Fruit fly (Drosophila melanogaster) whole organism, embryonic: ENCODE data around the gene CG8944.

ENCODE experiments used
- Atf3 ChIP-seq: fragments of 200-800 bp; sonication (Bioruptor generic); optimal IDR thresholded peaks from 3 replicates; lab custom pipeline; 2016; ENCODE audit warnings: missing biosample characterization, missing genetic modification characterization
- BEAF-32 ChIP-seq: fragments of 200-800 bp; sonication (Bioruptor generic); optimal IDR thresholded peaks from 3 replicates; lab custom pipeline; 2017; ENCODE audit warnings: missing biosample characterization, missing genetic modification characterization, mild to moderate bottlenecking, moderate library complexity, missing genetic modification reagents
- CG11085 ChIP-seq: fragments of 200-800 bp; sonication (Bioruptor generic); IDR thresholded peaks from 2 replicates; pipeline ENCODE4 v1.3.6; 2022; ENCODE audit warnings: missing biosample characterization, missing genetic modification characterization
- CG11695 ChIP-seq: fragments of 200-800 bp; sonication (Bioruptor generic); IDR thresholded peaks from 3 replicates; pipeline ENCODE4 v1.3.6; 2022; ENCODE audit warnings: missing biosample characterization, missing genetic modification characterization
- CG12236 ChIP-seq: fragments of 200-800 bp; sonication (Bioruptor generic); optimal IDR thresholded peaks from 2 replicates; lab custom pipeline; 2016; ENCODE audit warnings: missing biosample characterization, missing genetic modification characterization
- CG14710 ChIP-seq: fragments of 200-800 bp; sonication (Bioruptor generic); optimal IDR thresholded peaks from 3 replicates; lab custom pipeline; 2019; ENCODE audit warnings: missing biosample characterization, mild to moderate bottlenecking, missing genetic modification characterization, moderate library complexity
- CG15073 ChIP-seq: fragments of 200-800 bp; sonication (Bioruptor generic); optimal IDR thresholded peaks from 2 replicates; lab custom pipeline; 2016; ENCODE audit warnings: missing biosample characterization, missing genetic modification characterization
- CG15514 ChIP-seq: fragments of 200-800 bp; sonication (Bioruptor generic); optimal IDR thresholded peaks from 3 replicates; lab custom pipeline; 2017; ENCODE audit warnings: missing biosample characterization, missing genetic modification characterization, mild to moderate bottlenecking, moderate library complexity, missing genetic modification reagents
- CG1603 ChIP-seq: fragments of 200-800 bp; sonication (Bioruptor generic); optimal IDR thresholded peaks from 2 replicates; lab custom pipeline; 2019; ENCODE audit warnings: missing biosample characterization, mild to moderate bottlenecking, missing genetic modification characterization, moderate library complexity
- CG17612 ChIP-seq: fragments of 200-800 bp; sonication (Bioruptor generic); IDR thresholded peaks from 2 replicates; pipeline ENCODE4 v1.3.6; 2022; ENCODE audit warnings: missing biosample characterization, missing genetic modification characterization
- CG18619 ChIP-seq: fragments of 200-800 bp; sonication (Bioruptor generic); optimal IDR thresholded peaks from 3 replicates; lab custom pipeline; 2017; ENCODE audit warnings: missing biosample characterization, mild to moderate bottlenecking, missing genetic modification characterization
- CG2120 ChIP-seq: fragments of 200-800 bp; sonication (Bioruptor generic); optimal IDR thresholded peaks from 3 replicates; lab custom pipeline; 2016; ENCODE audit warnings: missing biosample characterization, missing genetic modification characterization
- CG2678 ChIP-seq: fragments of 200-800 bp; sonication (Bioruptor generic); optimal IDR thresholded peaks from 3 replicates; lab custom pipeline; 2019; ENCODE audit warnings: missing biosample characterization, mild to moderate bottlenecking, missing genetic modification characterization, moderate library complexity
- CG31224 ChIP-seq: fragments of 200-800 bp; sonication (Bioruptor generic); IDR thresholded peaks from 2 replicates; pipeline ENCODE4 v1.3.6; 2022; ENCODE audit warnings: missing biosample characterization, missing genetic modification characterization
- CG31388 ChIP-seq: fragments of 200-800 bp; sonication (Bioruptor generic); optimal IDR thresholded peaks from 2 replicates; lab custom pipeline; 2016; ENCODE audit warnings: missing biosample characterization, missing genetic modification characterization
- CG32767 ChIP-seq: fragments of 200-800 bp; sonication (Bioruptor generic); IDR thresholded peaks from 2 replicates; pipeline ENCODE4 v1.3.6; 2022; ENCODE audit warnings: missing biosample characterization, missing genetic modification characterization
- CG3847 ChIP-seq: fragments of 200-800 bp; sonication (Bioruptor generic); IDR thresholded peaks from 2 replicates; pipeline ENCODE4 v1.3.6; 2022; ENCODE audit warnings: missing biosample characterization, missing genetic modification characterization
- CG43689 ChIP-seq: fragments of 200-800 bp; sonication (Bioruptor generic); IDR thresholded peaks from 2 replicates; pipeline ENCODE4 v1.3.6; 2022; ENCODE audit warnings: missing biosample characterization, missing genetic modification characterization
- CG4617 ChIP-seq: fragments of 200-800 bp; sonication (Bioruptor generic); optimal IDR thresholded peaks from 3 replicates; lab custom pipeline; 2016; ENCODE audit warnings: missing biosample characterization, missing genetic modification characterization, borderline replicate concordance
- CG5245 ChIP-seq: fragments of 200-800 bp; sonication (Bioruptor generic); optimal IDR thresholded peaks from 3 replicates; lab custom pipeline; 2016; ENCODE audit warnings: missing biosample characterization, missing genetic modification characterization
- CG7786 ChIP-seq: fragments of 200-800 bp; sonication (Bioruptor generic); optimal IDR thresholded peaks from 2 replicates; lab custom pipeline; 2016; ENCODE audit warnings: missing biosample characterization, missing genetic modification characterization
- CG9215 ChIP-seq: fragments of 200-800 bp; sonication (Bioruptor generic); IDR thresholded peaks from 2 replicates; pipeline ENCODE4 v1.3.6; 2022; ENCODE audit warnings: missing biosample characterization, missing genetic modification characterization
- CG9609 ChIP-seq: fragments of 200-800 bp; sonication (Bioruptor generic); optimal IDR thresholded peaks from 3 replicates; lab custom pipeline; 2016; ENCODE audit warnings: missing biosample characterization, missing genetic modification characterization
- Dfd ChIP-seq, 2 experiments: fragments of >200 bp; optimal IDR thresholded peaks; 2 replicates each; lab custom pipeline; 2017; ENCODE audit warnings: missing biosample characterization in 2 of 2, missing genetic modification characterization in 2 of 2
- Dll ChIP-seq: fragments of 200-800 bp; sonication (Bioruptor generic); IDR thresholded peaks from 4 replicates; pipeline ENCODE4 v1.3.6; 2022; ENCODE audit warnings: missing biosample characterization, missing genetic modification characterization; ENCODE audit not compliant: partially characterized antibody
- Drgx ChIP-seq: fragments of 200-800 bp; sonication (Bioruptor generic); IDR thresholded peaks from 2 replicates; pipeline ENCODE4 v1.3.6; 2022; ENCODE audit warnings: missing biosample characterization, missing genetic modification characterization
- Fer3 ChIP-seq: fragments of 200-800 bp; sonication (Bioruptor generic); optimal IDR thresholded peaks from 2 replicates; lab custom pipeline; 2018; ENCODE audit warnings: missing biosample characterization, mild to moderate bottlenecking, missing genetic modification characterization, moderate library complexity
- Gug ChIP-seq: fragments of 200-800 bp; sonication (Bioruptor generic); IDR thresholded peaks from 4 replicates; pipeline ENCODE4 v1.3.6; 2022; ENCODE audit warnings: missing biosample characterization, missing genetic modification characterization
- Hsf ChIP-seq: fragments of 200-800 bp; sonication (Bioruptor generic); optimal IDR thresholded peaks from 3 replicates; lab custom pipeline; 2016; ENCODE audit warnings: missing biosample characterization, missing genetic modification characterization
- PHDP ChIP-seq: fragments of 200-800 bp; sonication (Bioruptor generic); optimal IDR thresholded peaks from 3 replicates; lab custom pipeline; 2018; ENCODE audit warnings: missing biosample characterization, mild to moderate bottlenecking, missing genetic modification characterization, moderate library complexity
- Ssrp ChIP-seq: fragments of 200-800 bp; sonication (Bioruptor generic); optimal IDR thresholded peaks from 2 replicates; lab custom pipeline; 2018; ENCODE audit warnings: missing biosample characterization, mild to moderate bottlenecking, missing genetic modification characterization, moderate library complexity
- Taf1 ChIP-seq: fragments of 200-800 bp; sonication (Bioruptor generic); IDR thresholded peaks from 2 replicates; pipeline ENCODE4 v1.3.6; 2022; ENCODE audit warnings: missing biosample characterization, missing genetic modification characterization
- bigmax ChIP-seq: fragments of 200-800 bp; sonication (Bioruptor generic); optimal IDR thresholded peaks from 2 replicates; lab custom pipeline; 2018; ENCODE audit warnings: missing biosample characterization, mild to moderate bottlenecking, missing genetic modification characterization
- cwo ChIP-seq: fragments of 200-800 bp; sonication (Bioruptor generic); optimal IDR thresholded peaks from 3 replicates; lab custom pipeline; 2017; ENCODE audit warnings: missing biosample characterization, missing genetic modification characterization, mild to moderate bottlenecking, moderate library complexity, missing genetic modification reagents
- fu2 ChIP-seq: fragments of 200-800 bp; sonication (Bioruptor generic); optimal IDR thresholded peaks from 2 replicates; lab custom pipeline; 2016; ENCODE audit warnings: missing biosample characterization, missing genetic modification characterization
- gcm2 ChIP-seq: fragments of 200-800 bp; sonication (Bioruptor generic); optimal IDR thresholded peaks from 2 replicates; lab custom pipeline; 2016; ENCODE audit warnings: missing biosample characterization, missing genetic modification characterization
- gsb-n ChIP-seq: fragments of 200-800 bp; sonication (Bioruptor generic); optimal IDR thresholded peaks from 3 replicates; lab custom pipeline; 2018; ENCODE audit warnings: missing biosample characterization, mild to moderate bottlenecking, missing genetic modification characterization
- hb ChIP-seq: fragments of 200-800 bp; sonication (Bioruptor generic); IDR thresholded peaks from 3 replicates; pipeline ENCODE4 v1.3.6; 2022; ENCODE audit warnings: missing biosample characterization, missing genetic modification characterization; ENCODE audit not compliant: partially characterized antibody
- jigr1 ChIP-seq: fragments of 200-800 bp; sonication (Bioruptor generic); IDR thresholded peaks from 3 replicates; pipeline ENCODE4 v1.3.6; 2022; ENCODE audit warnings: missing biosample characterization, missing genetic modification characterization
- knrl ChIP-seq: fragments of 200-800 bp; sonication (Bioruptor generic); IDR thresholded peaks from 3 replicates; pipeline ENCODE4 v1.3.6; 2022; ENCODE audit warnings: missing biosample characterization, missing genetic modification characterization; ENCODE audit not compliant: partially characterized antibody
- maf-S ChIP-seq: fragments of 200-800 bp; sonication (Bioruptor generic); optimal IDR thresholded peaks from 2 replicates; lab custom pipeline; 2016; ENCODE audit warnings: missing biosample characterization, missing genetic modification characterization
- mirr ChIP-seq: fragments of 200-800 bp; sonication (Bioruptor generic); optimal IDR thresholded peaks from 3 replicates; lab custom pipeline; 2018; ENCODE audit warnings: missing biosample characterization, mild to moderate bottlenecking, missing genetic modification characterization
- oc ChIP-seq: fragments of 200-800 bp; sonication (Bioruptor generic); optimal IDR thresholded peaks from 2 replicates; lab custom pipeline; 2018; ENCODE audit warnings: missing biosample characterization, mild to moderate bottlenecking, missing genetic modification characterization, moderate library complexity
- phol ChIP-seq: fragments of 200-800 bp; sonication (Bioruptor generic); optimal IDR thresholded peaks from 3 replicates; lab custom pipeline; 2018; ENCODE audit warnings: missing biosample characterization, mild to moderate bottlenecking, missing genetic modification characterization, moderate library complexity
- prd ChIP-seq, 3 experiments: fragments of >200 bp in 2 of 3; fragments of 200-800 bp in 1 of 3; sonication (Bioruptor generic) in 1 of 3; optimal IDR thresholded peaks in 2 of 3; IDR thresholded peaks in 1 of 3; 2 replicates in 2 of 3; 3 replicates in 1 of 3; pipeline versions ENCODE4 v1.3.6 to Lab custom; 2017 to 2022; ENCODE audit warnings: missing biosample characterization in 1 of 3, missing genetic modification characterization in 1 of 3
- row ChIP-seq: fragments of 200-800 bp; sonication (Bioruptor generic); IDR thresholded peaks from 3 replicates; pipeline ENCODE4 v1.3.6; 2022; ENCODE audit warnings: missing biosample characterization, missing genetic modification characterization
- scrt ChIP-seq: fragments of 200-800 bp; sonication (Bioruptor generic); optimal IDR thresholded peaks from 2 replicates; lab custom pipeline; 2018; ENCODE audit warnings: missing biosample characterization, mild to moderate bottlenecking, missing genetic modification characterization, moderate library complexity
- wdn ChIP-seq: fragments of 200-800 bp; sonication (Bioruptor generic); IDR thresholded peaks from 2 replicates; pipeline ENCODE4 v1.3.6; 2022; ENCODE audit warnings: missing biosample characterization, missing genetic modification characterization
- zen2 ChIP-seq: fragments of 200-800 bp; sonication (Bioruptor generic); IDR thresholded peaks from 3 replicates; pipeline ENCODE4 v1.3.6; 2022; ENCODE audit warnings: missing biosample characterization, missing genetic modification characterization; ENCODE audit not compliant: partially characterized antibody
- zfh1 ChIP-seq: fragments of 200-800 bp; sonication (Bioruptor generic); IDR thresholded peaks from 3 replicates; pipeline ENCODE4 v1.3.6; 2022; ENCODE audit warnings: missing biosample characterization, missing genetic modification characterization

The CG8944 gene

DNA sequence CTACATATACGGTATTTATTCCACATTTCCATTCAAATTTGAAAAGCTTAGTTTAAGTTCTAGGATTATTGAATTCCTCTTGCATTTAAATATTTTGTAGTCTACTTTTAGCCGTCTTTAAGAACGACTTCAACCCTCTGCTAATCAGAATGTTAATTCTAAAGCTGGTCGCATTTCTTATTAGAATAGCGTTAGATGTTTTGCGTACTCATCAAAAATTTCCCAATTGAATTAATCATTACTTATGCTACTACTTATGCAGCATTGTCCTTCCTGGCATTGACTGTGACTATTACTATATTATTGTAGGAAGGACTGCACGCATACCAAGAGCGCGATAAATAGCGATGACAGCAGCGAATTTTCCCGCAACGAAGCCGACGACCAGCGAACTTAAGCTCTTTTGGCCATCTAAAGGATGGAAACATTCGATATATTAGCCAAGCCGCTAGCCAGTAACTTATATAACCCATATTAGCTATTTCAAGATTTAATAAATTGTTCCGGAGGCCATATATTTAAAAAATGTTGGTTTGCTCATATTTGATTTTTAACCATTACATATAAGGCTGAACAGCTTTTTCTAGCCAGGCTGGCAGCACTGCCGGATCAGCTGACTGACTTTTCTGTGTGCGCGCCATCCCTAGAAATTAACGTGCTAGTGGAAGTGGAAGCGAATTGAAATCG lies 49.0 kb downstream of the CG8944 start, which contains the start of gene CG8128 (continued):
- TF ChIP-seq CG31224 (GFP tag; lab: Robert Waterston, UW) (no peak), mirr (GFP tag; lab: Kevin White, UChicago) (no peak), phol (tag; lab: Kevin White, UChicago) (peak; percentile 15), PHDP (no peak), CG31388 (GFP tag; lab: Kevin White, UChicago) (no peak), gcm2 (GFP tag; lab: Kevin White, UChicago) (no peak), CG15073 (GFP tag; lab: Kevin White, UChicago) (no peak), Atf3 (no peak), CG18619 (GFP tag; lab: Kevin White, UChicago) (no peak), CG14710 (tag; lab: Kevin White, UChicago) (peak; percentile 24), CG3847 (GFP tag; lab: Robert Waterston, UW) (no peak), Dll (GFP tag; lab: Robert Waterston, UW) (0 out of 4 replicates have a peak, but pooled peaks have one; percentile 10), row (GFP tag; lab: Robert Waterston, UW) (peak; percentile 78), CG11085 (GFP tag; lab: Robert Waterston, UW) (no peak), fu2 (GFP tag; lab: Kevin White, UChicago) (no peak), Gug (GFP tag; lab: Robert Waterston, UW) (no peak), knrl (GFP tag; lab: Robert Waterston, UW) (no peak), hb (no peak), bigmax (GFP tag; lab: Kevin White, UChicago) (no peak), Ssrp (tag; lab: Kevin White, UChicago) (no peak), CG4617 (GFP tag; lab: Kevin White, UChicago) (no peak), oc (tag; lab: Kevin White, UChicago) (no peak), CG43689 (no peak), CG12236 (GFP tag; lab: Kevin White, UChicago) (no peak), Dfd (GFP tag; optimal IDR thresholded peaks at IDR 0.05; lab: Kevin White, UChicago) (no peak), CG2678 (tag; lab: Kevin White, UChicago) (no peak), wdn (GFP tag; lab: Robert Waterston, UW) (no peak), cwo (GFP tag; lab: Kevin White, UChicago) (no peak), zfh1 (GFP tag; lab: Robert Waterston, UW) (no peak), BEAF-32 (peak; percentile 50), CG9609 (GFP tag; lab: Kevin White, UChicago) (no peak), scrt (no peak), Taf1 (GFP tag; lab: Robert Waterston, UW) (no peak), CG15514 (GFP tag; lab: Kevin White, UChicago) (peak; percentile 64), CG7786 (GFP tag; lab: Kevin White, UChicago) (no peak), CG17612 (GFP tag; lab: Robert Waterston, UW) (no peak), zen2 (GFP tag; lab: Robert Waterston, UW) (no peak), CG5245 (GFP tag; lab: Kevin White, UChicago) (no peak), maf-S (GFP tag; lab: Kevin White, UChicago) (no peak), prd (optimal IDR thresholded peaks at IDR 0.05; lab: Kevin White, UChicago) (no peak), prd (GFP tag; IDR thresholded peaks at IDR 0.05; lab: Robert Waterston, UW) (0 out of 3 replicates have a peak, but pooled peaks have one; percentile 32), jigr1 (no peak), Drgx (no peak), CG2120 (GFP tag; lab: Kevin White, UChicago) (peak; percentile 32), Fer3 (no peak), gsb-n (tag; lab: Kevin White, UChicago) (no peak), CG1603 (peak; percentile 42), Hsf (peak; percentile 3), CG32767 (no peak), CG11695 (no peak), CG9215 (GFP tag; lab: Robert Waterston, UW) (no peak)
